Worm (Caenorhabditis elegans) whole organism, L1 larva: ENCODE results near the gene bud-13.

Source experiments
- alr-1 ChIP-seq: fragments of 200-800 bp; sonication (Bioruptor generic); optimal IDR thresholded peaks from 2 replicates; lab custom pipeline; 2018; ENCODE audit warnings: borderline replicate concordance, mild to moderate bottlenecking, missing genetic modification characterization, missing compliant biosample characterization
- ama-1 ChIP-seq: fragments of 150-350 bp; optimal IDR thresholded peaks from 2 replicates; lab custom pipeline; 2014
- ceh-82 ChIP-seq, 3 experiments: fragments of 150-350 bp in 1 of 3; sonication (generic microtip) in 2 of 3; optimal IDR thresholded peaks; 2 replicates each; lab custom pipeline; 2014 to 2017; ENCODE audit warnings: missing biosample characterization in 3 of 3, missing genetic modification characterization in 3 of 3
- egl-27 ChIP-seq, 2 experiments: fragments of 150-350 bp in 1 of 2; sonication (generic microtip); optimal IDR thresholded peaks; 3 replicates each; lab custom pipeline; 2017 to 2018; ENCODE audit warnings: missing biosample characterization in 2 of 2, missing genetic modification characterization in 2 of 2, missing genetic modification reagents in 2 of 2
- elt-3 ChIP-seq, 6 experiments: fragments of 150-350 bp in 1 of 6; sonication (generic microtip); optimal IDR thresholded peaks; 2 replicates each; lab custom pipeline; 2017 to 2018; ENCODE audit warnings: missing biosample characterization in 6 of 6, missing genetic modification characterization in 6 of 6, inconsistent platforms in 1 of 6
- fos-1 ChIP-seq: fragments of 150-350 bp; optimal IDR thresholded peaks from 2 replicates; lab custom pipeline; 2014; ENCODE audit warnings: missing biosample characterization, missing genetic modification characterization
- lsy-2 ChIP-seq, 2 experiments: fragments of 150-350 bp; optimal IDR thresholded peaks; 2 replicates each; lab custom pipeline; 2014; ENCODE audit warnings: missing biosample characterization in 2 of 2, missing genetic modification characterization in 2 of 2
- mdl-1 ChIP-seq, 2 experiments: fragments of 150-350 bp; optimal IDR thresholded peaks; 2 replicates each; lab custom pipeline; 2014 to 2017; ENCODE audit warnings: missing biosample characterization in 2 of 2, missing genetic modification characterization in 2 of 2, inconsistent platforms in 1 of 2
- nhr-12 ChIP-seq: sonication (generic microtip); optimal IDR thresholded peaks from 2 replicates; lab custom pipeline; 2017; ENCODE audit warnings: missing biosample characterization, missing genetic modification characterization
- nhr-28 ChIP-seq: fragments of 150-350 bp; optimal IDR thresholded peaks from 2 replicates; lab custom pipeline; 2014; ENCODE audit warnings: missing biosample characterization, missing genetic modification characterization
- nhr-90 ChIP-seq: sonication (generic microtip); optimal IDR thresholded peaks from 2 replicates; lab custom pipeline; 2016; ENCODE audit warnings: mild to moderate bottlenecking, missing genetic modification characterization, missing compliant biosample characterization; ENCODE audit not compliant: poor library complexity
- sox-4 ChIP-seq: sonication (generic microtip); optimal IDR thresholded peaks from 2 replicates; lab custom pipeline; 2016; ENCODE audit warnings: missing genetic modification characterization, missing compliant biosample characterization
- tbx-2 ChIP-seq: sonication (generic microtip); optimal IDR thresholded peaks from 2 replicates; lab custom pipeline; 2016; ENCODE audit warnings: missing genetic modification characterization, missing compliant biosample characterization
- vab-15 ChIP-seq: sonication (generic microtip); optimal IDR thresholded peaks from 2 replicates; lab custom pipeline; 2017; ENCODE audit warnings: missing genotype, mild to moderate bottlenecking, missing genetic modification characterization, missing compliant biosample characterization

DNA sequence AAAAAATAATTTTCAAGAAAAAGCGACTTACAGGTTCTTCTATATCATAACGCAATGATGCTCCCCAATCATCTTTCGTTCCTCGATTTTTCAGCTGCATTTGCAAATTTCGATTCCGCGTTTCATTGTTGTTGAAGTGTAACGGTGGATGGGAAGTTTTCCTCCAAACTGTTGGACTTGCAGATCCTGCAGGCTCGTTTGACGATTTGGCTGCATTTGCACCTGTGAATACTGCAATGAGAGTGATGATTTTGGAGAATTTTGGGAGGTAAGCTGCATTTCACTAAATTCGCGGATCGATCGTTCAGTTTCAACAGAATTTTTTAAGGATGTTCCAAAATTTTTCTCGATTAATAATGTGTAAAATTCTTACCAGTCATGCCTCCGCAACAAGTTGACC lies 13.4 kb upstream of the bud-13 start:
- no peak for TF ChIP-seq sox-4 (tag; lab: Kevin White, UChicago)
- TF ChIP-seq mdl-1 (tag; optimal IDR thresholded peaks at IDR 0.05; lab: Kevin White, UChicago), result no peak
- TF ChIP-seq egl-27 (tag; optimal IDR thresholded peaks at IDR 0.05; lab: Kevin White, UChicago), result no peak
- TF ChIP-seq tbx-2, result no peak
- no peak for TF ChIP-seq nhr-12
- no peak for TF ChIP-seq fos-1 (tag; lab: Kevin White, UChicago)
- no peak for TF ChIP-seq nhr-28 (tag; lab: Kevin White, UChicago)
- TF ChIP-seq lsy-2 (tag; optimal IDR thresholded peaks at IDR 0.05; lab: Kevin White, UChicago), result no peak
- no peak for TF ChIP-seq elt-3 (tag; optimal IDR thresholded peaks at IDR 0.05; lab: Kevin White, UChicago)
- no peak for TF ChIP-seq alr-1 (tag; lab: Kevin White, UChicago)
- TF ChIP-seq nhr-90 (tag; lab: Kevin White, UChicago), result no peak
- TF ChIP-seq ceh-82 (tag; optimal IDR thresholded peaks at IDR 0.05; lab: Kevin White, UChicago), result no peak
- TF ChIP-seq vab-15 (tag; lab: Kevin White, UChicago), result no peak
- no peak for TF ChIP-seq ama-1 (lab: Kevin White, UChicago)
